Fruit fly (Drosophila melanogaster) whole organism, embryonic: ENCODE results near the gene CG5070.

ENCODE experiments used
- ATbp ChIP-seq: fragments of 200-800 bp; sonication (Bioruptor generic); optimal IDR thresholded peaks from 2 replicates; lab custom pipeline; 2017; ENCODE audit warnings: missing biosample characterization, mild to moderate bottlenecking, missing genetic modification characterization, missing genetic modification reagents
- Adf1 ChIP-seq: fragments of 200-800 bp; sonication (Bioruptor generic); IDR thresholded peaks from 2 replicates; pipeline ENCODE4 v1.3.6; 2022; ENCODE audit warnings: missing biosample characterization, missing genetic modification characterization
- Atf6 ChIP-seq: fragments of 200-800 bp; sonication (Bioruptor generic); IDR thresholded peaks from 2 replicates; pipeline ENCODE4 v1.3.6; 2022; ENCODE audit warnings: missing biosample characterization, missing genetic modification characterization
- Blimp-1 ChIP-seq: fragments of 200-800 bp; sonication (Bioruptor generic); optimal IDR thresholded peaks from 3 replicates; lab custom pipeline; 2018; ENCODE audit warnings: missing biosample characterization, missing genetic modification characterization, mild to moderate bottlenecking, moderate library complexity, missing genetic modification reagents
- CG10147 ChIP-seq: fragments of 200-800 bp; sonication (Bioruptor generic); optimal IDR thresholded peaks from 2 replicates; lab custom pipeline; 2019; ENCODE audit warnings: missing biosample characterization, mild to moderate bottlenecking, missing genetic modification characterization, moderate library complexity
- CG10274 ChIP-seq: fragments of 200-800 bp; sonication (Bioruptor generic); optimal IDR thresholded peaks from 3 replicates; lab custom pipeline; 2017; ENCODE audit warnings: missing biosample characterization, mild to moderate bottlenecking, missing genetic modification characterization
- CG10654 ChIP-seq: fragments of 200-800 bp; sonication (Bioruptor generic); optimal IDR thresholded peaks from 2 replicates; lab custom pipeline; 2016; ENCODE audit warnings: missing biosample characterization, missing genetic modification characterization
- CG10979 ChIP-seq: fragments of 200-800 bp; sonication (Bioruptor generic); optimal IDR thresholded peaks from 2 replicates; lab custom pipeline; 2018; ENCODE audit warnings: missing biosample characterization, mild to moderate bottlenecking, missing genetic modification characterization, moderate library complexity
- CG11456 ChIP-seq: fragments of 200-800 bp; sonication (Bioruptor generic); IDR thresholded peaks from 3 replicates; pipeline ENCODE4 v1.3.6; 2022; ENCODE audit warnings: missing biosample characterization, missing genetic modification characterization
- CG11560 ChIP-seq: fragments of 200-800 bp; sonication (Bioruptor generic); IDR thresholded peaks from 3 replicates; pipeline ENCODE4 v1.3.6; 2022; ENCODE audit warnings: missing biosample characterization, missing genetic modification characterization
- CG12155 ChIP-seq: fragments of 200-800 bp; sonication (Bioruptor generic); optimal IDR thresholded peaks from 3 replicates; lab custom pipeline; 2016; ENCODE audit warnings: missing biosample characterization, missing genetic modification characterization
- CG13424 ChIP-seq: fragments of 200-800 bp; sonication (Bioruptor generic); optimal IDR thresholded peaks from 2 replicates; lab custom pipeline; 2019; ENCODE audit warnings: missing biosample characterization, mild to moderate bottlenecking, missing genetic modification characterization, moderate library complexity
- CG15696 ChIP-seq: fragments of 200-800 bp; sonication (Bioruptor generic); optimal IDR thresholded peaks from 2 replicates; lab custom pipeline; 2019; ENCODE audit warnings: missing biosample characterization, mild to moderate bottlenecking, missing genetic modification characterization, moderate library complexity
- CG16863 ChIP-seq: fragments of 200-800 bp; sonication (Bioruptor generic); optimal IDR thresholded peaks from 3 replicates; lab custom pipeline; 2016; ENCODE audit warnings: missing biosample characterization, missing genetic modification characterization
- CG18476 ChIP-seq: fragments of 200-800 bp; sonication (Bioruptor generic); optimal IDR thresholded peaks from 2 replicates; lab custom pipeline; 2016; ENCODE audit warnings: missing biosample characterization, mild to moderate bottlenecking, missing genetic modification characterization
- CG33557 ChIP-seq: fragments of 200-800 bp; sonication (Bioruptor generic); optimal IDR thresholded peaks from 2 replicates; lab custom pipeline; 2019; ENCODE audit warnings: missing biosample characterization, mild to moderate bottlenecking, missing genetic modification characterization, moderate library complexity
- CG3726 ChIP-seq: fragments of 200-800 bp; sonication (Bioruptor generic); IDR thresholded peaks from 3 replicates; pipeline ENCODE4, ENCODE4 v1.3.6; 2022; ENCODE audit warnings: missing biosample characterization, missing genetic modification characterization
- CG4404 ChIP-seq: fragments of 200-800 bp; sonication (Bioruptor generic); IDR thresholded peaks from 2 replicates; pipeline ENCODE4 v1.3.6; 2022; ENCODE audit warnings: missing biosample characterization, missing genetic modification characterization
- CG5953 ChIP-seq: fragments of 200-800 bp; sonication (Bioruptor generic); IDR thresholded peaks from 2 replicates; pipeline ENCODE4 v1.3.6; 2022; ENCODE audit warnings: missing biosample characterization, missing genetic modification characterization
- CG6175 ChIP-seq: fragments of 200-800 bp; sonication (Bioruptor generic); IDR thresholded peaks from 3 replicates; pipeline ENCODE4 v1.3.6; 2022; ENCODE audit warnings: missing biosample characterization, missing genetic modification characterization
- CG6254 ChIP-seq: fragments of 200-800 bp; sonication (Bioruptor generic); optimal IDR thresholded peaks from 3 replicates; lab custom pipeline; 2017; ENCODE audit warnings: mild to moderate bottlenecking, missing biosample characterization, missing genetic modification reagents, missing genetic modification characterization
- CG6689 ChIP-seq: fragments of 200-800 bp; sonication (Bioruptor generic); IDR thresholded peaks from 2 replicates; pipeline ENCODE4 v1.3.6; 2022; ENCODE audit warnings: missing biosample characterization, missing genetic modification characterization
- CG6813 ChIP-seq: fragments of 200-800 bp; sonication (Bioruptor generic); optimal IDR thresholded peaks from 2 replicates; lab custom pipeline; 2017; ENCODE audit warnings: missing biosample characterization, missing genetic modification characterization, mild to moderate bottlenecking, moderate library complexity, missing genetic modification reagents
- CG7357 ChIP-seq: fragments of 200-800 bp; sonication (Bioruptor generic); IDR thresholded peaks from 3 replicates; pipeline ENCODE4 v1.3.6; 2022; ENCODE audit warnings: missing biosample characterization, missing genetic modification characterization
- CG7839 ChIP-seq: fragments of 200-800 bp; sonication (Bioruptor generic); optimal IDR thresholded peaks from 3 replicates; lab custom pipeline; 2018; ENCODE audit warnings: missing biosample characterization, mild to moderate bottlenecking, missing genetic modification characterization, moderate library complexity
- CG8281 ChIP-seq: fragments of 200-800 bp; sonication (Bioruptor generic); optimal IDR thresholded peaks from 2 replicates; lab custom pipeline; 2018; ENCODE audit warnings: missing biosample characterization, mild to moderate bottlenecking, missing genetic modification characterization, moderate library complexity
- CG8944 ChIP-seq: fragments of 200-800 bp; sonication (Bioruptor generic); optimal IDR thresholded peaks from 3 replicates; lab custom pipeline; 2016; ENCODE audit warnings: missing biosample characterization, missing genetic modification characterization
- CG9215 ChIP-seq: fragments of 200-800 bp; sonication (Bioruptor generic); IDR thresholded peaks from 2 replicates; pipeline ENCODE4 v1.3.6; 2022; ENCODE audit warnings: missing biosample characterization, missing genetic modification characterization
- D19A ChIP-seq: fragments of 200-800 bp; optimal IDR thresholded peaks from 3 replicates; lab custom pipeline; 2019; ENCODE audit warnings: missing biosample characterization, mild to moderate bottlenecking, missing genetic modification characterization, moderate library complexity
- Ets97D ChIP-seq: fragments of 200-800 bp; sonication (Bioruptor generic); optimal IDR thresholded peaks from 3 replicates; lab custom pipeline; 2016; ENCODE audit warnings: missing biosample characterization, missing genetic modification characterization
- Hand ChIP-seq: fragments of 200-800 bp; sonication (Bioruptor generic); optimal IDR thresholded peaks from 2 replicates; lab custom pipeline; 2017; ENCODE audit warnings: mild to moderate bottlenecking, missing biosample characterization, missing genetic modification reagents, missing genetic modification characterization
- HmgZ ChIP-seq: fragments of 200-800 bp; sonication (Bioruptor generic); optimal IDR thresholded peaks from 2 replicates; lab custom pipeline; 2018; ENCODE audit warnings: missing biosample characterization, mild to moderate bottlenecking, missing genetic modification characterization
- Hr39 ChIP-seq: fragments of >200 bp; optimal IDR thresholded peaks from 2 replicates; lab custom pipeline; 2017
- Myb ChIP-seq: fragments of 200-800 bp; sonication (Bioruptor generic); optimal IDR thresholded peaks from 2 replicates; lab custom pipeline; 2016; ENCODE audit warnings: missing biosample characterization, missing genetic modification characterization
- Six4 ChIP-seq: fragments of 200-800 bp; sonication (Bioruptor generic); optimal IDR thresholded peaks from 2 replicates; lab custom pipeline; 2016; ENCODE audit warnings: missing biosample characterization, missing genetic modification characterization
- Xbp1 ChIP-seq: fragments of 200-800 bp; sonication (Bioruptor generic); optimal IDR thresholded peaks from 3 replicates; lab custom pipeline; 2016; ENCODE audit warnings: missing biosample characterization, mild to moderate bottlenecking, missing genetic modification characterization
- da ChIP-seq: fragments of 200-800 bp; sonication (Bioruptor generic); optimal IDR thresholded peaks from 2 replicates; lab custom pipeline; 2016; ENCODE audit warnings: missing biosample characterization, missing genetic modification characterization
- esg ChIP-seq: fragments of 200-800 bp; sonication (Bioruptor generic); conservative IDR thresholded peaks from 2 replicates; pipeline ENCODE4 v1.3.6; 2022; ENCODE audit warnings: missing biosample characterization, missing genetic modification characterization
- eve ChIP-seq, 2 experiments: fragments of >200 bp; optimal IDR thresholded peaks; 2 replicates each; lab custom pipeline; 2017; ENCODE audit warnings: missing biosample characterization in 2 of 2, missing genetic modification characterization in 2 of 2
- gcm ChIP-seq: fragments of 200-800 bp; sonication (Bioruptor generic); optimal IDR thresholded peaks from 2 replicates; lab custom pipeline; 2019; ENCODE audit warnings: missing biosample characterization, mild to moderate bottlenecking, missing genetic modification characterization, moderate library complexity
- gsb ChIP-seq: fragments of 200-800 bp; sonication (Bioruptor generic); IDR thresholded peaks from 2 replicates; pipeline ENCODE4 v1.3.6; 2022; ENCODE audit warnings: missing biosample characterization, missing genetic modification characterization
- kah ChIP-seq: fragments of 200-800 bp; sonication (Bioruptor generic); optimal IDR thresholded peaks from 2 replicates; lab custom pipeline; 2018; ENCODE audit warnings: missing biosample characterization, mild to moderate bottlenecking, missing genetic modification characterization
- ken ChIP-seq: fragments of 200-800 bp; sonication (Bioruptor generic); IDR thresholded peaks from 3 replicates; pipeline ENCODE4 v1.3.6; 2022; ENCODE audit warnings: missing biosample characterization, missing genetic modification characterization
- lab ChIP-seq: fragments of 200-800 bp; sonication (Bioruptor generic); optimal IDR thresholded peaks from 3 replicates; lab custom pipeline; 2017; ENCODE audit warnings: missing biosample characterization, missing genetic modification characterization, mild to moderate bottlenecking, moderate library complexity, missing genetic modification reagents
- lilli ChIP-seq: fragments of 200-800 bp; sonication (Bioruptor generic); optimal IDR thresholded peaks from 3 replicates; lab custom pipeline; 2016; ENCODE audit warnings: missing biosample characterization, missing genetic modification characterization
- luna ChIP-seq: fragments of 200-800 bp; sonication (Bioruptor generic); optimal IDR thresholded peaks from 2 replicates; lab custom pipeline; 2016; ENCODE audit warnings: missing biosample characterization, missing genetic modification characterization
- nerfin-1 ChIP-seq: fragments of 200-800 bp; sonication (Bioruptor generic); optimal IDR thresholded peaks from 3 replicates; lab custom pipeline; 2019; ENCODE audit warnings: missing biosample characterization, mild to moderate bottlenecking, missing genetic modification characterization, moderate library complexity
- peb ChIP-seq: fragments of 200-800 bp; sonication (Bioruptor generic); IDR thresholded peaks from 2 replicates; pipeline ENCODE4 v1.3.6; 2022; ENCODE audit warnings: missing biosample characterization, missing genetic modification characterization
- trem ChIP-seq: fragments of 200-800 bp; optimal IDR thresholded peaks from 3 replicates; lab custom pipeline; 2019; ENCODE audit warnings: missing biosample characterization, mild to moderate bottlenecking, missing genetic modification characterization, moderate library complexity
- unc-4 ChIP-seq: fragments of 200-800 bp; sonication (Bioruptor generic); IDR thresholded peaks from 2 replicates; pipeline ENCODE4 v1.3.6; 2022; ENCODE audit warnings: missing biosample characterization, missing genetic modification characterization; ENCODE audit not compliant: partially characterized antibody
- vnd ChIP-seq: fragments of 200-800 bp; sonication (Bioruptor generic); IDR thresholded peaks from 3 replicates; pipeline ENCODE4 v1.3.6; 2022; ENCODE audit warnings: missing biosample characterization, missing genetic modification characterization; ENCODE audit not compliant: partially characterized antibody

Gene CG5070

DNA sequence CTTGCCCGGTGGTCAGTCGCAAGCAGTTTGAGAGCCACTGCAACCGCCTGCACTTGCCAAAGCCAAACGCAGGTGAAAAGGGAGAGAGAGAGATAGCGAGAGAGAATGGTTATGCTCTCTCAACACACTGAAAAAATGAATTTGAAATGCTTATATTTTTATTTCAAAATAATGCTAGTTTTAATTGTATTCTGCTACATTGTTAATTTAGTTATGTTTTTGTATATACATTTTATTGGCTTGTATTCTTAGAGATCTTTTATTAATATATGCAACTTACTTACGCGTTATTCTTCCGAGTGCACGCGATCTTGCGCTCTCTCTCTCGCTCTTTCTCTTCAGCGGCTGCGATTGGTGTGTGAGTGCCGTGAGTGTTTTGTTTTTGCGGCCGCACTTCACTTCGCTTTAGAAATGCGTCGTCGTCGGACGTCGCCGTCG, 24.4 kb upstream of the CG5070 start (continued):
- TF ChIP-seq CG10274 (GFP tag; lab: Kevin White, UChicago) (peak; percentile 80), CG12155 (peak; percentile 77), CG6689 (GFP tag; lab: Robert Waterston, UW) (peak; percentile 99), Atf6 (GFP tag; lab: Robert Waterston, UW) (peak; percentile 89), Six4 (GFP tag; lab: Kevin White, UChicago) (peak; percentile 97), D19A (tag; lab: Kevin White, UChicago) (peak; percentile 96), CG7839 (peak; percentile 99), CG11456 (GFP tag; lab: Robert Waterston, UW) (peak; percentile 98), esg (peak; percentile 83), CG10654 (GFP tag; lab: Kevin White, UChicago) (peak; percentile 97), Xbp1 (GFP tag; lab: Kevin White, UChicago) (no peak), peb (GFP tag; lab: Robert Waterston, UW) (peak; percentile 98), ken (GFP tag; lab: Robert Waterston, UW) (peak; percentile 74; the same call in 2 of the 3 replicates), CG3726 (GFP tag; lab: Robert Waterston, UW) (peak; percentile 98), ATbp (no peak), gsb (GFP tag; lab: Robert Waterston, UW) (peak; percentile 97), kah (GFP tag; lab: Kevin White, UChicago) (peak; percentile 93), Adf1 (GFP tag; lab: Robert Waterston, UW) (no peak), lilli (GFP tag; lab: Kevin White, UChicago) (peak; percentile 96), Ets97D (peak; percentile 92), CG6813 (peak; percentile 97), CG7357 (GFP tag; lab: Robert Waterston, UW) (peak; percentile 95), lab (peak; percentile 98), CG6254 (GFP tag; lab: Kevin White, UChicago) (peak; percentile 95), CG18476 (GFP tag; lab: Kevin White, UChicago) (peak; percentile 97), CG9215 (peak; percentile 97), CG6175 (GFP tag; lab: Robert Waterston, UW) (peak; percentile 95), trem (tag; lab: Kevin White, UChicago) (peak; percentile 96), Myb (GFP tag; lab: Kevin White, UChicago) (peak; percentile 22), HmgZ (tag; lab: Kevin White, UChicago) (no peak), vnd (GFP tag; lab: Robert Waterston, UW) (no peak), CG13424 (peak; percentile 99), CG16863 (GFP tag; lab: Kevin White, UChicago) (peak; percentile 75), Blimp-1 (GFP tag; lab: Kevin White, UChicago) (peak; percentile 97), luna (GFP tag; lab: Kevin White, UChicago) (peak; percentile 62), CG8281 (tag; lab: Kevin White, UChicago) (peak; percentile 86), Hand (GFP tag; lab: Kevin White, UChicago) (peak; percentile 74), gcm (no peak), nerfin-1 (tag; lab: Kevin White, UChicago) (peak; percentile 97), CG15696 (tag; lab: Kevin White, UChicago) (peak; percentile 97), CG8944 (GFP tag; lab: Kevin White, UChicago) (no peak), eve (GFP tag; optimal IDR thresholded peaks at IDR 0.05; lab: Kevin White, UChicago) (peak; percentile 57 to 98), da (peak; percentile 15), CG10147 (GFP tag; lab: Kevin White, UChicago) (peak; percentile 96), CG4404 (GFP tag; lab: Robert Waterston, UW) (peak; percentile 98), Hr39 (lab: Kevin White, UChicago) (no peak), CG10979 (tag; lab: Kevin White, UChicago) (peak; percentile 99), CG5953 (GFP tag; lab: Robert Waterston, UW) (no peak), CG11560 (peak; percentile 91), CG33557 (no peak), unc-4 (GFP tag; lab: Robert Waterston, UW) (no peak)
